Worm (Caenorhabditis elegans) whole organism, L1 larva: ENCODE data around the gene zgpa-1.

Experiments
- C34B4.2 ChIP-seq: sonication (generic microtip); optimal IDR thresholded peaks from 2 replicates; lab custom pipeline; 2017; ENCODE audit warnings: mild to moderate bottlenecking, missing genetic modification characterization, missing compliant biosample characterization
- ceh-90 ChIP-seq: sonication (generic microtip); optimal IDR thresholded peaks from 2 replicates; lab custom pipeline; 2016; ENCODE audit warnings: missing genetic modification characterization, missing compliant biosample characterization
- efl-1 ChIP-seq, 4 experiments: fragments of 150-350 bp; optimal IDR thresholded peaks in 3 of 4; peaks in 1 of 4; 1 replicate in 1 of 4; 2 replicates in 3 of 4; lab custom pipeline; 2014; ENCODE audit warnings: missing biosample characterization in 2 of 4, missing genetic modification characterization in 2 of 4, missing genetic modification reagents in 2 of 4
- egl-13 ChIP-seq: sonication (generic microtip); optimal IDR thresholded peaks from 2 replicates; lab custom pipeline; 2016; ENCODE audit warnings: missing genotype, missing genetic modification reagents, missing genetic modification characterization, missing compliant biosample characterization
- egl-27 ChIP-seq, 2 experiments: fragments of 150-350 bp in 1 of 2; sonication (generic microtip); optimal IDR thresholded peaks; 3 replicates each; lab custom pipeline; 2017 to 2018; ENCODE audit warnings: missing biosample characterization in 2 of 2, missing genetic modification characterization in 2 of 2, missing genetic modification reagents in 2 of 2
- elt-3 ChIP-seq, 6 experiments: fragments of 150-350 bp in 1 of 6; sonication (generic microtip); optimal IDR thresholded peaks; 2 replicates each; lab custom pipeline; 2017 to 2018; ENCODE audit warnings: missing biosample characterization in 6 of 6, missing genetic modification characterization in 6 of 6, inconsistent platforms in 1 of 6
- fkh-4 ChIP-seq: sonication (generic microtip); optimal IDR thresholded peaks from 2 replicates; lab custom pipeline; 2016; ENCODE audit warnings: missing compliant biosample characterization, missing genetic modification characterization, borderline replicate concordance
- fkh-8 ChIP-seq: sonication (generic microtip); optimal IDR thresholded peaks from 2 replicates; lab custom pipeline; 2016; ENCODE audit warnings: mild to moderate bottlenecking, missing genetic modification characterization, missing compliant biosample characterization
- isw-1 ChIP-seq: fragments of 200-800 bp; sonication (Bioruptor generic); IDR thresholded peaks from 2 replicates; pipeline ENCODE4 v1.3.6; 2022; ENCODE audit warnings: missing genetic modification characterization, missing compliant biosample characterization
- lsy-2 ChIP-seq, 2 experiments: fragments of 150-350 bp; optimal IDR thresholded peaks; 2 replicates each; lab custom pipeline; 2014; ENCODE audit warnings: missing biosample characterization in 2 of 2, missing genetic modification characterization in 2 of 2
- mep-1 ChIP-seq: fragments of 150-350 bp; optimal IDR thresholded peaks from 2 replicates; lab custom pipeline; 2014; ENCODE audit warnings: missing biosample characterization, missing genetic modification characterization
- nhr-11 ChIP-seq: fragments of 150-350 bp; optimal IDR thresholded peaks from 2 replicates; lab custom pipeline; 2014; ENCODE audit warnings: missing biosample characterization, missing genetic modification characterization
- nhr-19 ChIP-seq: fragments of 200-800 bp; sonication (Bioruptor generic); conservative IDR thresholded peaks from 2 replicates; pipeline ENCODE4 v1.3.6; 2022; ENCODE audit warnings: missing genetic modification characterization, missing compliant biosample characterization
- nhr-20 ChIP-seq: sonication (generic microtip); optimal IDR thresholded peaks from 2 replicates; lab custom pipeline; 2016; ENCODE audit warnings: mild to moderate bottlenecking, missing genetic modification characterization, missing compliant biosample characterization
- pag-3 ChIP-seq: sonication (generic microtip); optimal IDR thresholded peaks from 2 replicates; lab custom pipeline; 2017; ENCODE audit warnings: missing genetic modification characterization, mild to moderate bottlenecking, missing compliant biosample characterization, antibody characterized with exemption, borderline replicate concordance; ENCODE audit not compliant: insufficient read depth
- pax-3 ChIP-seq: fragments of 200-800 bp; sonication (Bioruptor generic); optimal IDR thresholded peaks from 2 replicates; lab custom pipeline; 2018; ENCODE audit warnings: mild to moderate bottlenecking, missing genetic modification characterization, moderate library complexity, missing compliant biosample characterization
- pqm-1 ChIP-seq: sonication (generic microtip); optimal IDR thresholded peaks from 3 replicates; lab custom pipeline; 2017; ENCODE audit warnings: missing biosample characterization, missing genetic modification characterization
- tlp-1 ChIP-seq: fragments of 150-350 bp; optimal IDR thresholded peaks from 2 replicates; lab custom pipeline; 2014; ENCODE audit warnings: missing biosample characterization, missing genetic modification characterization

The zgpa-1 gene

DNA sequence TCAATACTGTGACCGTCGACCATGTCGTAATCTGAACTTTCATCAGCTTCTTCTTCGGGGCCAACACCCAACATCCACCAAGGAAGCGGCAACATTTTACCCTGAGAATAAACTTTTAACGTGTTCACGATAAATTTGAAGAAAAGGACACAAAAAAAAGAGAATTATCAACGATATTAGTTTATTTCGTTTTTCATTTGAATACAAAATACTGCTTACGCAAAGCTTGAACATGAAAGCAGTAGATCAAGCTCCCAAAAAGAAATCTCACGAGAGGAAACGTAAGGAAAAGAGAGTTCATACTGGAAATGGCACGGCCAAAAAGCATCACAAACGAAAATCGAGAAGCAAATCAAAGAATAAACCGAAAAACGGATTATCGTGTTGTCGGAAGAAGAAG lies 48.9 kb downstream of the zgpa-1 start, which contains the start of the genes C46A5.6 and C46A5.1:
TSS of gene C46A5.6 (minus strand) at position 101 of the 400 bp plus-strand sequence.
TSS of gene C46A5.1 (plus strand) at position 184 of the 400 bp plus-strand sequence.
- TF ChIP-seq tlp-1 (tag; lab: Kevin White, UChicago) (no peak), mep-1 (no peak), pax-3 (no peak), C34B4.2 (tag; lab: Kevin White, UChicago) (no peak), efl-1 (optimal IDR thresholded peaks at IDR 0.05; lab: Kevin White, UChicago) (no peak), efl-1 (GFP tag; optimal IDR thresholded peaks at IDR 0.05 in 1 of 2; lab: Kevin White, UChicago) (no peak), fkh-8 (tag; lab: Kevin White, UChicago) (no peak), pag-3 (no peak), egl-27 (tag; optimal IDR thresholded peaks at IDR 0.05; lab: Kevin White, UChicago) (no peak), elt-3 (tag; optimal IDR thresholded peaks at IDR 0.05; lab: Kevin White, UChicago) (no peak), fkh-4 (tag; lab: Kevin White, UChicago) (no peak), isw-1 (no peak), nhr-19 (no peak), pqm-1 (tag; lab: Kevin White, UChicago) (no peak), ceh-90 (tag; lab: Kevin White, UChicago) (no peak), egl-13 (tag; lab: Kevin White, UChicago) (no peak), nhr-20 (tag; lab: Kevin White, UChicago) (no peak), nhr-11 (tag; lab: Kevin White, UChicago) (no peak), lsy-2 (tag; optimal IDR thresholded peaks at IDR 0.05; lab: Kevin White, UChicago) (no peak)
